Worm (Caenorhabditis elegans) whole organism, late embryonic: ENCODE measurements around the gene srv-2.

ENCODE experiments used
- C08G9.2 ChIP-seq: sonication (generic microtip); optimal IDR thresholded peaks from 2 replicates; lab custom pipeline; 2016; ENCODE audit warnings: mild to moderate bottlenecking, missing genetic modification characterization, moderate library complexity, missing compliant biosample characterization
- C38D4.7 ChIP-seq: fragments of 200-800 bp; sonication (Bioruptor generic); optimal IDR thresholded peaks from 2 replicates; lab custom pipeline; 2018; ENCODE audit warnings: mild to moderate bottlenecking, missing genetic modification characterization, moderate library complexity, missing compliant biosample characterization
- F13H6.1 ChIP-seq: sonication (generic microtip); optimal IDR thresholded peaks from 2 replicates; lab custom pipeline; 2016; ENCODE audit warnings: missing genetic modification characterization, missing compliant biosample characterization
- Y22D7AL.16 ChIP-seq: sonication (generic microtip); optimal IDR thresholded peaks from 2 replicates; lab custom pipeline; 2016; ENCODE audit warnings: missing genetic modification characterization, missing compliant biosample characterization
- ahr-1 ChIP-seq: sonication (generic microtip); optimal IDR thresholded peaks from 2 replicates; lab custom pipeline; 2016; ENCODE audit warnings: missing genetic modification characterization, missing compliant biosample characterization
- ceh-22 ChIP-seq: sonication (generic microtip); optimal IDR thresholded peaks from 2 replicates; lab custom pipeline; 2017; ENCODE audit warnings: missing biosample characterization, missing genetic modification characterization
- ceh-24 ChIP-seq: sonication (generic microtip); optimal IDR thresholded peaks from 2 replicates; lab custom pipeline; 2016; ENCODE audit warnings: mild to moderate bottlenecking, missing genetic modification characterization, missing compliant biosample characterization
- ceh-34 ChIP-seq: sonication (generic microtip); optimal IDR thresholded peaks from 2 replicates; lab custom pipeline; 2016; ENCODE audit warnings: mild to moderate bottlenecking, missing genetic modification characterization, missing compliant biosample characterization
- ceh-48 ChIP-seq: sonication (generic microtip); optimal IDR thresholded peaks from 2 replicates; lab custom pipeline; 2016; ENCODE audit warnings: missing genetic modification characterization, inconsistent platforms, missing compliant biosample characterization
- ceh-6 ChIP-seq: fragments of 200-800 bp; sonication (Bioruptor generic); optimal IDR thresholded peaks from 2 replicates; lab custom pipeline; 2018; ENCODE audit warnings: mild to moderate bottlenecking, missing genetic modification characterization, missing compliant biosample characterization
- ceh-9 ChIP-seq: sonication (generic microtip); optimal IDR thresholded peaks from 2 replicates; lab custom pipeline; 2016; ENCODE audit warnings: mild to moderate bottlenecking, missing genetic modification characterization, inconsistent platforms, missing compliant biosample characterization
- dve-1 ChIP-seq: sonication (generic microtip); optimal IDR thresholded peaks from 2 replicates; lab custom pipeline; 2017; ENCODE audit warnings: antibody characterized with exemption, mild to moderate bottlenecking, missing genetic modification characterization, missing compliant biosample characterization
- elt-4 ChIP-seq: sonication (generic microtip); optimal IDR thresholded peaks from 2 replicates; lab custom pipeline; 2016; ENCODE audit warnings: missing genetic modification characterization, missing compliant biosample characterization
- eyg-1 ChIP-seq: sonication (generic microtip); optimal IDR thresholded peaks from 2 replicates; lab custom pipeline; 2016; ENCODE audit warnings: missing genotype, missing genetic modification characterization, missing compliant biosample characterization
- fkh-6 ChIP-seq: sonication (generic microtip); optimal IDR thresholded peaks from 2 replicates; lab custom pipeline; 2016; ENCODE audit warnings: missing genetic modification characterization, missing compliant biosample characterization
- hlh-13 ChIP-seq: fragments of 200-800 bp; sonication (Bioruptor generic); optimal IDR thresholded peaks from 2 replicates; lab custom pipeline; 2018; ENCODE audit warnings: mild to moderate bottlenecking, missing genetic modification characterization, missing compliant biosample characterization
- hlh-6 ChIP-seq: sonication (generic microtip); optimal IDR thresholded peaks from 2 replicates; lab custom pipeline; 2016; ENCODE audit warnings: missing genotype, missing genetic modification characterization, missing compliant biosample characterization
- lim-6 ChIP-seq: sonication (generic microtip); optimal IDR thresholded peaks from 2 replicates; lab custom pipeline; 2016; ENCODE audit warnings: missing genetic modification characterization, missing compliant biosample characterization
- nhr-11 ChIP-seq: fragments of 150-350 bp; optimal IDR thresholded peaks from 2 replicates; lab custom pipeline; 2014; ENCODE audit warnings: missing biosample characterization, missing genetic modification characterization
- nhr-232 ChIP-seq: sonication (generic microtip); optimal IDR thresholded peaks from 2 replicates; lab custom pipeline; 2016; ENCODE audit warnings: missing genetic modification characterization, missing compliant biosample characterization
- npax-4 ChIP-seq: sonication (generic microtip); optimal IDR thresholded peaks from 2 replicates; lab custom pipeline; 2016; ENCODE audit warnings: missing genetic modification characterization, missing compliant biosample characterization
- odd-2 ChIP-seq: sonication (generic microtip); optimal IDR thresholded peaks from 2 replicates; lab custom pipeline; 2017; ENCODE audit warnings: antibody characterized with exemption, mild to moderate bottlenecking, missing genetic modification characterization, missing compliant biosample characterization
- pag-3 ChIP-seq: sonication (generic microtip); optimal IDR thresholded peaks from 2 replicates; lab custom pipeline; 2016; ENCODE audit warnings: missing compliant biosample characterization, missing genetic modification characterization, borderline replicate concordance
- pat-9 ChIP-seq: fragments of 200-800 bp; sonication (Bioruptor generic); optimal IDR thresholded peaks from 2 replicates; lab custom pipeline; 2018; ENCODE audit warnings: mild to moderate bottlenecking, missing genetic modification characterization, moderate library complexity, missing compliant biosample characterization
- pax-1 ChIP-seq: fragments of 150-350 bp; optimal IDR thresholded peaks from 2 replicates; lab custom pipeline; 2014; ENCODE audit warnings: missing biosample characterization, missing genetic modification characterization
- pha-2 ChIP-seq: sonication (generic microtip); optimal IDR thresholded peaks from 2 replicates; lab custom pipeline; 2017; ENCODE audit warnings: mild to moderate bottlenecking, missing genetic modification characterization, missing compliant biosample characterization
- pha-4 ChIP-seq: fragments of 150-350 bp; optimal IDR thresholded peaks from 2 replicates; lab custom pipeline; 2018; ENCODE audit warnings: missing biosample characterization, missing genetic modification reagents, missing genetic modification characterization
- pros-1 ChIP-seq: fragments of 150-350 bp; optimal IDR thresholded peaks from 2 replicates; lab custom pipeline; 2014; ENCODE audit warnings: missing biosample characterization, missing genetic modification reagents, missing genetic modification characterization
- sox-2 ChIP-seq: fragments of 200-800 bp; sonication (Bioruptor generic); IDR thresholded peaks from 2 replicates; pipeline ENCODE4 v1.3.6; 2022; ENCODE audit warnings: missing genetic modification reagents, missing genetic modification characterization, missing compliant biosample characterization
- sox-4 ChIP-seq: sonication (generic microtip); optimal IDR thresholded peaks from 2 replicates; lab custom pipeline; 2017; ENCODE audit warnings: mild to moderate bottlenecking, missing genetic modification characterization, inconsistent platforms, missing compliant biosample characterization
- syd-9 ChIP-seq: sonication (generic microtip); optimal IDR thresholded peaks from 2 replicates; lab custom pipeline; 2016; ENCODE audit warnings: mild to moderate bottlenecking, missing genetic modification characterization, moderate library complexity, missing compliant biosample characterization
- tbx-2 ChIP-seq: sonication (generic microtip); optimal IDR thresholded peaks from 2 replicates; lab custom pipeline; 2016; ENCODE audit warnings: missing genetic modification characterization, missing compliant biosample characterization
- ttx-3 ChIP-seq: sonication (generic microtip); optimal IDR thresholded peaks from 2 replicates; lab custom pipeline; 2016; ENCODE audit warnings: missing genetic modification reagents, missing genetic modification characterization, missing compliant biosample characterization
- unc-3 ChIP-seq, 2 experiments: fragments of 200-800 bp in 1 of 2; sonication (Bioruptor generic) in 1 of 2; sonication (generic microtip) in 1 of 2; conservative IDR thresholded peaks in 1 of 2; optimal IDR thresholded peaks in 1 of 2; 2 replicates each; pipeline versions ENCODE4 v1.3.6 to Lab custom; 2016 to 2022; ENCODE audit warnings: missing compliant biosample characterization in 2 of 2, missing genetic modification characterization in 2 of 2, missing genetic modification reagents in 1 of 2
- zip-5 ChIP-seq: sonication (generic microtip); optimal IDR thresholded peaks from 2 replicates; lab custom pipeline; 2016; ENCODE audit warnings: missing genetic modification characterization, missing compliant biosample characterization

The srv-2 gene

DNA sequence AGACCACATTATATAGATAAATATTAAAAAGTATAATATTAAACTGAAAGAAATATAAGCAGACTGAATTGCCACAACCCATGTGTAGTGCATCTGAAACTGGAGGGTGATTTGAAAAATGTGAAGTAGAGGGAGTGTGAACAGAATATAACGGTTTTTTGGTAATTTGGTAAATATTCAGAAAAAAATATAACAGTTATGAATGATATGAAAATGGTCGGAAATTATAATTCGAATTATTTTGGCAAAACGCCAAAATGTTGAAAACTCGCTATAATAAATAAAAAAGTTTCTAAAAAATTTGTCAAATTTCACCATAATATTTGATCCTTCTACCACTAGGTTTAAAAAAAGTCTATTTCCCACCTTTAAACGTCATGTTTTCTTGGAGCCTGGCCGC, at the start of gene srv-2:
TSS of gene srv-2 (minus strand) at position 101 of the 400 bp plus-strand sequence.
- TF ChIP-seq pha-4 (no peak), npax-4 (tag; lab: Kevin White, UChicago) (no peak), ceh-9 (tag; lab: Kevin White, UChicago) (no peak), odd-2 (tag; lab: Kevin White, UChicago) (no peak), dve-1 (tag; lab: Kevin White, UChicago) (no peak), unc-3 (GFP tag; conservative IDR thresholded peaks at IDR 0.05; lab: Robert Waterston, UW) (no peak), unc-3 (tag; optimal IDR thresholded peaks at IDR 0.05; lab: Kevin White, UChicago) (no peak), ceh-24 (no peak), ceh-6 (GFP tag; lab: Kevin White, UChicago) (no peak), ceh-48 (tag; lab: Kevin White, UChicago) (no peak), ahr-1 (no peak), pax-1 (tag; lab: Kevin White, UChicago) (no peak), pat-9 (no peak), C38D4.7 (GFP tag; lab: Kevin White, UChicago) (no peak)

DNA sequence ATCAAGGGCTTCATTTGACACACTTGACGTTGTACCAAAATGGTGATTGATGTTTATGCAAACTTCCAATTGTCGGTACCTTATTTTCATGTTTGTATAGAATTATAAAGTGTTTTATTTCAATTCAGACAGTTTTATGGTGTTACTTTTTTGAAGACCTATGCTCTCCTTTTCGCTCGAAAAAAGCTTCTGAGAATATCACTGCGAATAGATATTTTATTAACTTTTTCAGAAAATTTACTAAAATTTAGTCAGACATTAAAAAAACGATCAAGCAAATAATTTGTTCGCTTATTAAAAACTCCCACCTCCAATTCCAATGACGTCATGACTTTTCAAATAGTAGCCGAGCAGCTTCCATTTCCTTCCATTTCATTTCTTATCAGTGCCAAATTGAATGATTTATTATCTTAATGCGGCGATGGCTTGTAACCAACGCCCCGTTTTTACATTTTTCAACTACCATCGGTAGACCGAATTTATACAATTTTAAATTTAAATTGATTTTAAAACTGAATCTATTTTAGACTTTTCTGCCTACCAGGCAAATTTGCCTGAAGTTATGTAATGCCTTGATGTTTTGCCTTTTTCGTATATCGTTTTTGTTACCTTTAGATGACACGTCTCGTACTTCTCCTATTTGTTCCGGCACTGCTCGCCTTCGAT, 45.0 kb upstream of the srv-2 start, which contains the start of gene M28.10:
TSS of gene M28.10 (plus strand) at position 616 of the 666 bp plus-strand sequence.
- TF ChIP-seq C08G9.2 (tag; lab: Kevin White, UChicago) = no peak
- no peak for TF ChIP-seq ceh-48 (tag; lab: Kevin White, UChicago)
- TF ChIP-seq lim-6 (tag; lab: Kevin White, UChicago) = no peak
- TF ChIP-seq pha-2 (tag; lab: Kevin White, UChicago) = no peak
- TF ChIP-seq syd-9 (tag; lab: Kevin White, UChicago) = no peak
- TF ChIP-seq dve-1 (tag; lab: Kevin White, UChicago) = no peak
- no peak for TF ChIP-seq ceh-24
- TF ChIP-seq ceh-34 (tag; lab: Kevin White, UChicago) = no peak
- no peak for TF ChIP-seq ttx-3 (tag; lab: Kevin White, UChicago)
- no peak for TF ChIP-seq F13H6.1
- TF ChIP-seq pros-1 (tag; lab: Kevin White, UChicago) = no peak
- TF ChIP-seq sox-4 (tag; lab: Kevin White, UChicago) = no peak
- TF ChIP-seq eyg-1 (tag; lab: Kevin White, UChicago) = no peak
- no peak for TF ChIP-seq ahr-1
- no peak for TF ChIP-seq ceh-9 (tag; lab: Kevin White, UChicago)
- no peak for TF ChIP-seq C38D4.7 (GFP tag; lab: Kevin White, UChicago)
- TF ChIP-seq pat-9 = no peak
- TF ChIP-seq tbx-2 (tag; lab: Kevin White, UChicago) = no peak
- TF ChIP-seq fkh-6 (tag; lab: Kevin White, UChicago) = no peak

DNA sequence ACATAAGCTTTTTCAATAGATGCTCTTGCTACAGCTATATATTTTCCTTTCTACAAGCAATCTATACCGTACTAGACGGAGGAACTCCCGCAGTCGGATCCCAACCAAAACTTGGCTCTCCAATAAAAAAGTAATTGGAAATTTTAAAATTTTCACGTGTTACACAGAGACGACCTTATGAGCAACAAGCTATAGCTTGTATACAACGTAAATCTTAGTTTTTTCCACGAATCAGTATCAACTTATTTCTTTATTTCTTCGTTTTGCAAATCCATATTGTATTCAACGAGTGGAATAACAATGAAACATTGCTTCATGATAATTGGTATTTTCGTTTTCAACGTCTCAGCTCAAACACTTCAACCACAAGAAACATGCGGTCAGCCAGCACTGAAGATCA, 41.3 kb upstream of the srv-2 start, which contains the start of gene M28.4:
TSS of gene M28.4 (plus strand) at position 301 of the 400 bp plus-strand sequence.
- TF ChIP-seq sox-2 (GFP tag; lab: Robert Waterston, UW) (no peak), nhr-11 (no peak), hlh-6 (no peak), hlh-13 (GFP tag; lab: Kevin White, UChicago) (no peak), ceh-22 (tag; lab: Kevin White, UChicago) (no peak), Y22D7AL.16 (tag; lab: Kevin White, UChicago) (no peak), nhr-232 (no peak), pros-1 (tag; lab: Kevin White, UChicago) (no peak), odd-2 (tag; lab: Kevin White, UChicago) (no peak), C38D4.7 (GFP tag; lab: Kevin White, UChicago) (no peak), elt-4 (tag; lab: Kevin White, UChicago) (no peak), pag-3 (tag; lab: Kevin White, UChicago) (no peak), ceh-6 (GFP tag; lab: Kevin White, UChicago) (no peak), zip-5 (no peak), pax-1 (tag; lab: Kevin White, UChicago) (no peak), eyg-1 (tag; lab: Kevin White, UChicago) (no peak)
